Fruit fly (Drosophila melanogaster) whole organism, adult: ENCODE results near the gene nac.

Source experiments
- CG5204 ChIP-seq: fragments of 200-800 bp; sonication (Bioruptor generic); optimal IDR thresholded peaks from 2 replicates; lab custom pipeline; 2016; ENCODE audit warnings: missing biosample characterization, missing genetic modification characterization
- Clk ChIP-seq: fragments of 200-800 bp; sonication (Bioruptor generic); optimal IDR thresholded peaks from 2 replicates; lab custom pipeline; 2017; ENCODE audit warnings: missing biosample characterization, missing genetic modification characterization
- Crg-1 ChIP-seq: fragments of 200-800 bp; sonication (Bioruptor generic); optimal IDR thresholded peaks from 2 replicates; lab custom pipeline; 2016; ENCODE audit warnings: missing biosample characterization, missing genetic modification characterization
- Hr96 ChIP-seq: fragments of 200-800 bp; sonication (Bioruptor generic); optimal IDR thresholded peaks from 2 replicates; lab custom pipeline; 2016; ENCODE audit warnings: missing biosample characterization, missing genetic modification characterization
- Mnt ChIP-seq: fragments of 200-800 bp; sonication (Bioruptor generic); optimal IDR thresholded peaks from 2 replicates; lab custom pipeline; 2016; ENCODE audit warnings: missing biosample characterization, mild to moderate bottlenecking, missing genetic modification characterization
- cic ChIP-seq: fragments of 200-800 bp; sonication (Bioruptor generic); optimal IDR thresholded peaks from 2 replicates; lab custom pipeline; 2017; ENCODE audit warnings: missing biosample characterization, mild to moderate bottlenecking, missing genetic modification characterization, moderate library complexity
- kay ChIP-seq: fragments of 200-800 bp; sonication (Bioruptor generic); peaks from one replicate; lab custom pipeline; 2016; ENCODE audit warnings: missing biosample characterization, missing genetic modification characterization, borderline replicate concordance

DNA sequence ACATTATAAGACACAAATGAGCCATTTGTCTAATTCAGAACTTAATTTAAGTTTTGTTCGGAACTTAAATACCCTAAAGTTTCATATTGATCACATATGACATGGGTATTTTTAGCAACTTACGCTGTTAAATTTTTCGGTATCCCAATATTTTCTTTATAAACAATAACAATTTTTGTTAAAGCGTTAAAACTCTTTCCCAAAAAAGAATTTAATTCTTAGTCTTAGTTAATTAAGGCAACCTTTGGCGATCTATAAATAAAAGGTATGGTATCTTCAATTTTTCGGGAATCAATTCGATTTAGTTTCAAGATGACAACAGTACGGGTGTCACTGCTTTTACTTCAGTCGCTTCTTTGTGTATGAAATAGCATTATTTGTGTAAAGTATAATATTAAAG lies 12.9 kb downstream of the nac start, which contains the start of gene CG31464:
- TF ChIP-seq kay (GFP tag; lab: Kevin White, UChicago) (no peak), Crg-1 (GFP tag; lab: Kevin White, UChicago) (no peak), Hr96 (GFP tag; lab: Kevin White, UChicago) (no peak), cic (GFP tag; lab: Kevin White, UChicago) (no peak), CG5204 (GFP tag; lab: Kevin White, UChicago) (no peak), Clk (no peak), Mnt (no peak)
